Fruit fly (Drosophila melanogaster) whole organism, larva: Measurements from ENCODE around the gene Npc2d.
A peak's percentile ranks its signal among the peaks of the same experiment; 100 is the strongest.

Experiments
- noc ChIP-seq: fragments of 200-800 bp; sonication (Bioruptor generic); optimal IDR thresholded peaks from 3 replicates; lab custom pipeline; 2019; ENCODE audit warnings: missing biosample characterization, mild to moderate bottlenecking, missing genetic modification characterization, moderate library complexity

Npc2d gene

DNA sequence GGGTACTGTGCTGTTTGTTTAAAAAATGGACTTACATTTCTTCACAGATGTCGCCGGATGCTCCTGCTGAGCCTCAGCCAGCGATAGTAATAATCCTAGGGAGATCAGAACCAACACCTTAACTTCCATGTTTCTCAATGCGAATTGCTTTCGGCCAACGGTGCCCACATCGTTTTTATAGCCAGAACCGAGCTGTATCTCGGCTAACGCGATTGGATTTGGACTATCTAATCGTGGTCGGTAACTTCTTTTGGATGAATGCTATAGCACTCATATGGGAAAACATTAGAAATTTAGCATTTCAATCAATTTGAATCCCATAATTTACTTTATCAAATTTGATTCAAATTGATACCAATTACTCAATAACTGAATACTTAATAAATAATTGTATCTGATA, at the start of gene Npc2d:
Npc2d (minus strand) TSS at position 133 of the 400 bp plus-strand sequence.
- no peak for TF ChIP-seq noc

DNA sequence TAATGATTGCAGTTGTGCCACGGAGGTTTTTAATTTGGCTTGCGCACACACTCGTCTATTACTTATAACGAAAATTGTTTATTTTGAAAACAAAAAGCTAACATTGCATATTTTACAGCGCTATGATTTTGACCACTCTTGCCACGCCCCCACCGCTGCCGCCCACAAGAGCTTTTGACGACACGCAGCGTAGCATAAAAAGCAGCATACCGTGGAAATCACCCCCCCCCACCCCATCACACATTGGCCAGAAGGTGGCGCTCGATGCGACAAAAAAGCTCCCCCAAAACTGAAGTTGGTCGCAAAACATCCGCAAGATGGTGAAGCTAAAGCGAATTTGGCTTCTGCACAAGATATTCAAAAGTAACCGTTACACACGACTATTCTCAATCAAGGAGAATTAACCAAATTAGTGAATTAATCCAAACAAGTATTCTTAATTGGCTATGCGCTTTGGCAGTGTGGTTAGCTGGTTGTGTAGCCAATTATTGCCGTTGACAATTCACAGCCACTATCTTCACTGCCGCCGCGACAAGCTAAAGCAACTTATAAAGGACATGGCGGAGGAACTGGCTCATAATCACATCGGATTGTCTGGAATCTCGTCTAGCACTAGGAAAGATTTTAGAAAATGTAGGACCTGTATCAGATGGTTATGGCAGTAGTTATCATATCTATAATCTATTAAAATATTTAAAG, 44.8 kb upstream of the Npc2d start:
- no peak for TF ChIP-seq noc

DNA sequence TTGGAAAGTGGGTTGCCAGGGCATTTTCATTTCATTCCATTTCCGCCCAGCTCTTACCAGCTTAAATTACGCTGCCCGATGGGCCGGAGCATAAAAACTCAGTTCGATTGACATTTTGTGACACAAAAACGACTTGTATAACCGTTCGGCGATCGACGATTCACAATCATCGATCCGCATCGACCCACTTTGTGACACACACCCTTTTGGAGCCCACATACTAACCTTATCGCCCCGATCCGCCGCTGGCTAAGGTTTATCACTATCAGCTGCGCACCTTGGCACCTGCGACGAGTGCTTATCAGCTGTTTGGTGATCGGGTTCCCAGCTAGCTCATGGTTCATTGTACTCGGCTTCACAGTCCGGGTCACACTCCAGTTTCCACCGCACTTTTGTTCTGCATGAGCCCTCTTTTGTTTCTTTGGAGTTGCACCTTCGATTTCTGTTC, 43.5 kb upstream of the Npc2d start:
- TF ChIP-seq noc: peak; percentile 54

DNA sequence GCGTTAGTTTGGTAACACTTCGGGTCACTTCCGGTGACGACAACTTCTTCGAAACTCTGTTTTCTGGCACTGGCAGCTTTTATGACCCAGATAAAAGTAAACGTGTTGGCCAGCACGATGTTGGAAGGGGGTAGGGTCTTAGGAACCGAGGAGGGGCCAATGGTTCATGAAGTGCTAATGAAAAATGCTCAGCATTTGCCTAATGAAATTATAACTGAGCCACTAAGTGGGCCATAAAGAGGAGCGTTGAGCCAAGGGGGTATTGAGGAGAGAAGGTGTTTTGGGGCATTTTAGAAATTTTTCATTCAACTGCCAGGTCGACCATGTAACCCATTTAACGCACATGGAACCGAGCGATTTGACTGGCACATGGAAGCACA, 42.4 kb upstream of the Npc2d start:
- no peak for TF ChIP-seq noc

DNA sequence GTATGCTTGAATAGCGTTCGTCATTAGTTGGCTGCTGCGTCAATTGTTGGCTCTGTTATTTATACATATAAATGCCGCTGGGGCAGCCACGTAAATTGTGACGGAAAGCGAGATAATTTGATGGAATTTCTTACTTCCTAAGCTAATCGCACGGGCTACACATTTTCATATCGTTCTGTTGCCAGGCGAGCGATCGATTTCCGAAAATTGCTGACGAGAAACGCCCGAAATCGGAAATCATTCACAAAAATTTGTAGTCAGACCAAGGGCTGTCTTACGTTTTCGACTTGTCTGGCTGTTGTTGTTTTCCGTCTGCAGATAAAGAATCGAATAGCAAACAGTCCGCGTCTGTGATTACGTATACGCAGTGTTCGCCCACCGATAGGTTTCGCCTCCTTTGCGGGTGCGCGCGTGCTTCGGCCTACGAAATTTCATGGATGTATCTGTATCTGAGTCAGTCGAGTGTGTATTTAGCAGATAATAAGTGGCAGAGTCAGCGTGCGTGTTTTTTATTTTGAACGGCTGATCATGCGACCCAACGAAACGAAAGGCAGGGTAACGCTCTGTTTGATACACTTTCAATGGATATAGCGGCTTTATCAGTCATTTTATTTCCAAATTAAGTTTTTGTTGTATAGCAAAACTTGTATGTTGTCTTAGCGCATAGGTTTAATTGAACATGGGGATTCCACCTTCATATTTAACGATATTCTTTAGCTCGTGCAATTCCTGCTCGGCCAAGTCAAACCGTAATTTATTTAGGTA, 41.8 kb upstream of the Npc2d start:
- peak; percentile 73 for TF ChIP-seq noc

DNA sequence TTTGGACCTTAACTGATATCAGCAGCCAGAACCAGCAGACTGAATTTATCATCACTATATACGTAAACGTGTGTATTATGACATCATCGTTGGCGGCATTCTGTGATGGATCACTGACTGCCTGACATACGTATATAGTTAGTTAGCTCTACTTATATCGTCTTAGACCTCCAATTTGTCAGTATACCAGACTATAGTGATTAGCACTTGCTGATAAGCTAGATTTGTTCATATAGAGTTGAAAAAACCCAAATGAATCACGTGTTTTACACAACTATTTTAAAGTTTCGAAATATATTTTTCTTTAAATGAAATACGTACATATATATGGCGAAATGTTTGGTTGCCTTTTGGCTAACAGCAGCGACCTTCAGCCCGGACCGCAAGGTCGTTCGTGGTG, 39.9 kb upstream of the Npc2d start:
- no peak for TF ChIP-seq noc

DNA sequence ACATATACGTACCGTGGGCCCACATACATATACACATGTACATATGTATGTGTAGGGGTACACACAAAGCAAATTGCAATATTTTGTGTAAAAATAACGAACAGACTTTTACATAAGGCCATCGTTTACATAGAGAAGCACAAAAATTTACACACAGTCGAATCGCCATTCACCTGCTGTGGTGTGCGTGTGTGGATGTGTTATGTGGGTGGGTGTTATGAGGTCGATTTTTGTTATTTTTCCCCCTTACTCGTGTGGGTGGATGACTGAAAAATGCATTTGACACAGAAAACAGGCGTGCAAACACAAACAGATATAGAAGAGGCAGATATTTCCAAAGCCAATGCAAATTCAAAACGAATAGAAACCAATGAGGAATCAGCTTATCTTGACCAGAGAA, 39.2 kb upstream of the Npc2d start:
- no peak for TF ChIP-seq noc

DNA sequence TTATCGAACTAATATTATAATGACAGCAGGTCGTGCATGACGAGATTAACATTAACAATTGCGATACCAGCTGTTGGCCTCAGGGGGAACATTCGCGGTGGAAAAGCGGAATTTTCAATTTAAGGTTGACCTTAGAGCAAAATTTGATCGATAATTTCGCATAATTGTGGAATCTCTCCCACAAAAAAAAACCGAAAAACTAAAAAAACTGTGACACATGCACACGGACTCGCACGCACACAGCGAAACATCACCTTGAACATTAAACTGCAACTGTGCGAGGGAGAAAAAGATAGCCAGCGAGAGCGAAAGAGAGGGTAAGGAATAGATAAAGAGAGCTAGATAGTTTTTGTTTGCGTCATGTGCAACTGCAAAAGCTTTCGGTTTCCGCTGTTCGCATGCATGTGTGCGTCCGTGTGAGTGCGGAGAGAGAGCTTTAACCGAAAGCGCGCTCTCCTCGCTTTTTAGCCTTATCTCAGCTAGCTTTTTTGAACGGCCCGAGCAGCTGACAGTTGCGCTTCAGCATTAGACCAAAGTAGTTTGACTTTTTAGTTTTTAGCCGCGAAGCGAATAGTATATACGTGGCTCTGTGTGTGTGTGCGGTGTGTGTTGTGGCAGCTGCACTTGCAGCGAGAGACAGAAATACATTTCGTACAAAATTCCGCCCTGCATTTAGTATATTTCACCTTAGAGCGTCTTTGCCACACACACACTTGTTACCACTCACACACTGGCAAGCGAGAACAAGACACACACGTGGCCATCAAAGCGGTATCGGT, 37.6 kb upstream of the Npc2d start:
- TF ChIP-seq noc: peak; percentile 24

DNA sequence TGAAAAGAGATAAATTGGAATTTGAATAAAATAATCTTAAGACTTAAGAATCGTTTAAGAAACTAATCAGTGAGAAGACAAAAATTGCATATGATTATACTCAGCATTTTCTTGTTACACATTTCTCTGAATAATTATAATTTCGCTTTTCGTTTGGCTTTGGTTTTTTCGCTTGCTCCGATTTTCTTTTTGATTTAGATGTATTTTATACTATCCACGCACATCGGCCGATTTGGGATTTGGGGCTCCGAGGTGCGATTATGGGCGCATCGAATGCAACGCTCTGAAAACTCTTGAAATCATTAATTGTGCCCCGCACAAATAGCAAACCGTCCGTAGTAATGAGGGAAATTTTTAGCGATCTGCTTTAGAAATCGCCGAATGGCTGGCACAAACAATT, 35.6 kb upstream of the Npc2d start:
- TF ChIP-seq noc: no peak

DNA sequence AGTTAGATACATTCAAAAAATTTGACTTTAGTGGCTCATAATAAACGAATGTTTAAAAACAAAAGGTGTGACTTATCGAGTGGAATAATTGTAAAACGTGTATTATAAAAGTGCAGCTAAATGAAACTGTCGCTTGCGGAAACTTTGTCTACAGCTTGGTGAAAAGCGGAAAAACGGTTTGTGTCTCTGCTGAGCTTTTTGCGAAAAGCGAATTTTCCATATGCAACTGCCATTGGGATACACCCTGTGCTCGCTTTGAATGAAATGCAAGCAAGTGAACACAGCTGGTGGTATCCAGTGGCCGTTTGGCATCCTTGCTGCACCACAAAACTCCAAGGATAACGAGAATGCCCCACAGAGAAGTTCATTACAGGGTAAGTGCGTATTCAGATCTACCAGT, 35.0 kb upstream of the Npc2d start:
- TF ChIP-seq noc: no peak

DNA sequence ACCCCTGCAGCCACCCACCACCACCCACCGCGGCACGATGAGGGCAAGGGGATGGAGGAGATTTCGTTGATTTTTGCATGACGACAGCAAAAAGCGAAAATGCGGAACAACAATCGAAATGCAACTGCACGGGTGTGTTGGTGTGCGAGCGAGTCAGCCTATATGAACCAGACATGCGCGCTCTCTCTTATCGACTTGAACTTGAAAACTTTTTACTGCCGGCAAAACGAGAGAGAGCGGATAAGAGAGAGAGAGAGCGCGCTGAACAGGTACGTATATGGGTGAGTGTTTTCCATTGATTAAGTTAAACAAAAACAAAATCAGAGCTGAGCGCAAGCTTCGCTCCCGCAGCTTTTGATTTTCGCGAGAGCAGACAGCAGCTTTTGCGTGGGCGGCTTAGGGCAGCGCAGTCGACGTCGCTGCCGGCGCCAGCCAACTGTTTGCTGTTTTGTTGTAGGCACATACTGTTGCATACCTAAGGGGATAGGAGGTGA, 33.3 kb upstream of the Npc2d start:
- TF ChIP-seq noc: no peak

DNA sequence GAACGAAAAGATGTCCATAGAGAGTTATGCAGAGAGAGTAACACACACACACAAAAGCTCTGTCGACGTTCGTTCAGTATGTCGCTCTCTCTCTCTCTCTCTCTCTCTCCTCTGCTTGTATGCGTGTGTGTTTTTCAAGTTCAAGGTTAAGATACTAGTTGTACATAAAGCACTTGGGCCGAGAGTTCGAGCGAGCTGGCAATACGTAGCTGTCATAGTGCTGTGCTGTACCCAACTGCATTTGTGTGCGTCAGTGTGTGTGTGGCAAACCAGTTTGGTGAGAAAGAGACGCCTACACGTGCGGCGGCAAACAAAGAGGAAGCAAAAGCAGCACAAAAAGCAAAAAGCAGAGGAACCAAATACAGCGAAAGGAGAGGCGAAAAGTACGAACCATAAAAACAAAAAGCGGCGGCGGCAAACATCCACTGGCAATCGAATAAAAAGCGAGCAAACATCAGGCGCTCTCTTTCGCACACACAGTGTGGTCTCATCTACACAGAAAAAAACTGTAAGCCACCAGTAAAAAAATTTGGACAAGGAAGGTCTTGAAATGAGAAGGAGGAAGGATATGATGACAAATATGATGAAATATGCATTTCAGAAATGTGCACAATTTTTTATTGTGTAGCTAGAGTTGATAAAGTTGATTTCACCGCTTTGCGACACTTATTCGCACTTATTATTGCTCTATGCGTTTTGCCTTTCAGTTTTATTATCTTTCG, 31.5 kb upstream of the Npc2d start:
- peak; percentile 77 for TF ChIP-seq noc

DNA sequence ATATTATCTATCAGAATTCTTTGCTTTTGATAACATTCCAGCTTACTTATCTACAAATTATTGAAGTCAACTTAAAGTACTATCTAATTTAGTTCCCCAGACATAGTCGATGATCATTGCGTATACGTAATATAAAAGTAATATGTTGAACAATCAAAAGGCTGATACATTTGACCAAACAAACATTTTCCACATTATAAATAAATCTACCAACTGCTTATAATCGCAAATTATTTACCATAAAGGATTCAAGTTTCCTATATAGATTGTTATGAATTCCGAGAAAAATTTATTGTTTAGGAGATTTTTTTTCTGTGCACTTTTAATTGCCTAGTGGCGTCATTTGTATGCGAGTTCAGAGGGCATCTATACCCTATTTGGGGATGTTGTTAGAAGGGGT, 30.8 kb upstream of the Npc2d start:
- TF ChIP-seq noc: no peak

DNA sequence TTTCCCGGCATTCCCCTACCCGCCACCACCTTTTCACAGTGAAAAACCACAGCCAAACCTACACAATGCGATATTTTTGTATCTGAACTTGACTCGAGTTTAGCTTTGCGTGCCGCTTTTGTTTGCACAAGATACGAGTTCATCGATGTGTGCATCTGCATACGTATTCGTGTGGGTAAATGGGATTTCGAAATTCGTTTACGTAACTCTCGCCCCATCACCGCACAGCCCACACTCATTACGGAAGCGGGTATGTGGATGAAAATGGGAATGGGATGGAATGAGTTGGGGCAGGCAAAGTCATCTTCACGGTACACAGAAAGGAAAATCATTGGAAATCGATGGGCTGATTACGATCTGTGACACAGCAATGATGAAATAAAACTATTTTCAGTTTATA, 30.3 kb upstream of the Npc2d start:
- TF ChIP-seq noc: no peak

DNA sequence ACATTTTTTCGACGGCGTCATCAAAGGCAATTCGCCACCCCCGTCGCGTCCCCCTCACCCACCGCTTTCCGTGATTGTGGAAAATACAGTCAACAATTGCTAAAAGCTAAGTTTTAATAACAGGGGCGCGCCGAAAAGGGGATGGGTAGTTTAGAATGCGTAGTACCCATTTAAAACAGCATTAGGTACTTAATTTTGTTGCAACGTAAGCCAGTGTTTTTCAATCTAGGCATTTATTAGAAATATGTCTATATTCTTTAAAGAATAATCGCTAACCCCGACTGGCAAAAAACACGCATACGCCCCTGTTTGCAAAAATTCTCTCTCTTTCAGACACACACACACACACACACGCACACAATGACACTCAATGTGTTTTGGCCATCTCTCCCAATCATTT, 29.0 kb upstream of the Npc2d start:
- TF ChIP-seq noc: peak; percentile 93

DNA sequence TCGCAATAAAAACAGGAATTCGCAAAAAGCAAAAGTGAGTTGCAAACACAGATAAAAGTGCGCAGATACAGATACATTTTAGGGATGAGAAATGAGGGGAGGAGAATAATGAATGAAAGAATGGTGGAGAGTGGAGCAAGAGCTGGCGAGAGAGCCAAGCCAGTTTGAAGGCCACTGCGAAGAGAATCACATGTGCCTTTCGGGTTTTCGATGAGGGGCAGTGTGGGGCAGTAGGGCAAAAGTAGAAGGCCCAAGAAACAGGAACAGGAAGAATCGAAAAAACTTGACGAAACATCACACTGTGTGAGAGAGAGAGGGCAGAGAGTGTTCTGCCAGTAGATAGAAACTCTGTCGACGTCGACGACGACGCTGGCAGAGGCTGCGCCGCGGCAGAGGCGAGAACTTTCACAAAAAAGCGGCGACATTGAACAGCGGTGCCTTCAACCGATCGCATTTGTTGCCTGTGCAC, 28.3 kb upstream of the Npc2d start:
- TF ChIP-seq noc: no peak

DNA sequence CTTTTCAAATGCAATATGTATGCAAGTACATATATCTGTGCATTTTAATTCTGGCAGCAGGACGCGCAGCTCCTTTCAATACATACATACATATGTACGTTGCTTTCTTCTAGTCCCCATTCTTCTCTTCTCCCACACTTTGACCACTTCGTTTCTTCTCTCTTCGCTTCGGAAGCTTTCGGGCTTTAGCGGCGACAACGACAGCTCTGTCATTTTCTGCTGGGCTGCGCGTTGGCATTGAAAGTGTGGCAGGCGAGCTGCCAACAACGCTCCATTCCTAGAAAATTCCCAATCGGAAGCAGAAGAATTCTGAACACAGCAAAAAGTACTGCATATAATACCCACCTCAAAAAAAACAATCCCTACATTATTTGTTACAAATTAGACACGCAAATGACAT, 27.2 kb upstream of the Npc2d start:
- TF ChIP-seq noc: no peak
